Worm (Caenorhabditis elegans) whole organism, young adult: Measurements from ENCODE around the gene ncs-3.

Experiments used
- Y95B8A.8 ChIP-seq: fragments of 200-800 bp; sonication (Bioruptor generic); IDR thresholded peaks from 2 replicates; pipeline ENCODE4 v1.3.6; 2022; ENCODE audit warnings: missing genetic modification reagents, missing genetic modification characterization, missing compliant biosample characterization
- ama-1 ChIP-seq, 3 experiments: fragments of 150-350 bp in 1 of 3; sonication (generic microtip) in 2 of 3; optimal IDR thresholded peaks; 2 replicates each; lab custom pipeline; 2014 to 2018; ENCODE audit warnings: missing biosample characterization in 2 of 3, missing genetic modification characterization in 2 of 3, missing genetic modification reagents in 2 of 3
- nfyb-1 ChIP-seq: fragments of 200-800 bp; sonication (Bioruptor generic); IDR thresholded peaks from 2 replicates; pipeline ENCODE4 v1.3.6; 2022; ENCODE audit warnings: missing genetic modification reagents, missing genetic modification characterization, missing compliant biosample characterization
- snpc-4 ChIP-seq, 5 experiments: fragments of 150-350 bp in 1 of 5; sonication (generic microtip) in 4 of 5; optimal IDR thresholded peaks; 2 replicates each; lab custom pipeline; 2014 to 2018; ENCODE audit warnings: missing genetic modification characterization in 5 of 5, missing biosample characterization in 3 of 5, antibody characterized with exemption in 2 of 5, mild to moderate bottlenecking in 2 of 5, missing compliant biosample characterization in 2 of 5, missing genotype in 2 of 5, moderate library complexity in 2 of 5, missing genetic modification reagents in 1 of 5

- no peak for TF ChIP-seq nfyb-1 (GFP tag; lab: Robert Waterston, UW)
- TF ChIP-seq Y95B8A.8 (GFP tag; lab: Robert Waterston, UW) = no peak
- no peak for TF ChIP-seq snpc-4 (GFP tag; optimal IDR thresholded peaks at IDR 0.05; lab: Kevin White, UChicago)
- no peak for TF ChIP-seq snpc-4 (tag; optimal IDR thresholded peaks at IDR 0.05; lab: Kevin White, UChicago)
- no peak for TF ChIP-seq ama-1 (optimal IDR thresholded peaks at IDR 0.05; lab: Kevin White, UChicago)
- no peak for TF ChIP-seq ama-1 (GFP tag; optimal IDR thresholded peaks at IDR 0.05; lab: Kevin White, UChicago)
Measured at ce11 chrX:1014708-1015107, 39.2 kb upstream of the ncs-3 start.
